Fruit fly (Drosophila melanogaster): ENCODE results near the gene Adk2.

The Adk2 gene

DNA sequence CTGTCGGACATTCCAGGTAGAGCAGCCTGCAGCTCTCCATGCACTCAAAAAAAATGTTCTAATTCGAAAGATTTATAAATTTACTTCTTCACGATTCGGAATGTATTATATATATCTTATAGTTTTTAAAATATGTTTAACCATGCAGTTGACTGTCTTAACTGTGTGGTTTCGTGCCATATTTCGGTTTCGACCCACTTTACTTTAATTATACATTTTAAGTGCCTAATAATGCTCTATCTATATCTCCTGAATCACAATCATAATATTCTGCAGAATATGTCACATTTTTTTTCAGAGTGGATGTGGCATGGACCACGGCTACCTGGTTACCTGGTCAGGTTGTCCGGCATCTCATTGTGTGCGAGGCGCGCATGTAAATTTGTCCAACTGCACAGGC is 27.2 kb upstream of the Adk2 start (continued):
- TF ChIP-seq CG7928 (GFP tag; optimal IDR thresholded peaks at IDR 0.05): no peak
- peak; percentile 52 for TF ChIP-seq CG10979 (tag; optimal IDR thresholded peaks at IDR 0.05)
- TF ChIP-seq org-1 (GFP tag; optimal IDR thresholded peaks at IDR 0.05): no peak
- peak; percentile 11 for TF ChIP-seq ac (GFP tag; optimal IDR thresholded peaks at IDR 0.05)
- peak; percentile 25 for TF ChIP-seq CG8924 (tag; optimal IDR thresholded peaks at IDR 0.05)
- no peak for TF ChIP-seq pros (GFP tag; optimal IDR thresholded peaks at IDR 0.05)
- no peak for TF ChIP-seq maf-S (GFP tag; optimal IDR thresholded peaks at IDR 0.05)
- TF ChIP-seq CHES-1-like (GFP tag; optimal IDR thresholded peaks at IDR 0.05): no peak
- no peak for TF ChIP-seq CG33213 (GFP tag; optimal IDR thresholded peaks at IDR 0.05)
- peak; percentile 70 for TF ChIP-seq CG9727 (GFP tag; optimal IDR thresholded peaks at IDR 0.05)
- TF ChIP-seq sens (GFP tag): peak; percentile 64
- no peak for TF ChIP-seq Neu2 (GFP tag; optimal IDR thresholded peaks at IDR 0.05; ENCODE audit: borderline replicate concordance)
- no peak for TF ChIP-seq Hey (tag; optimal IDR thresholded peaks at IDR 0.05)
- no peak for TF ChIP-seq br (optimal IDR thresholded peaks at IDR 0.05)
- no peak for TF ChIP-seq Atf3 (GFP tag; optimal IDR thresholded peaks at IDR 0.05)
- no peak for TF ChIP-seq CG8388 (GFP tag; optimal IDR thresholded peaks at IDR 0.05)
- no peak for TF ChIP-seq az2 (GFP tag; optimal IDR thresholded peaks at IDR 0.05)
- TF ChIP-seq CG7556 (GFP tag; optimal IDR thresholded peaks at IDR 0.05): peak; percentile 20
- TF ChIP-seq ftz-f1 (GFP tag; optimal IDR thresholded peaks at IDR 0.05): no peak

- TF ChIP-seq TFAM (GFP tag; optimal IDR thresholded peaks at IDR 0.05) (no peak), chif (GFP tag; optimal IDR thresholded peaks at IDR 0.05) (no peak), CG11723 (GFP tag; optimal IDR thresholded peaks at IDR 0.05) (no peak), CG13287 (GFP tag; IDR thresholded peaks at IDR 0.05; ENCODE audit: partially characterized antibody) (peak; percentile 89), CG5245 (GFP tag; optimal IDR thresholded peaks at IDR 0.05) (no peak), ato (GFP tag; IDR thresholded peaks at IDR 0.05; ENCODE audit: partially characterized antibody) (peak; percentile 75), CG7928 (GFP tag; optimal IDR thresholded peaks at IDR 0.05) (no peak), CG9215 (GFP tag; IDR thresholded peaks at IDR 0.05) (no peak), chn (GFP tag; optimal IDR thresholded peaks at IDR 0.05) (no peak), Deaf1 (tag; optimal IDR thresholded peaks at IDR 0.05) (no peak), nerfin-2 (GFP tag; IDR thresholded peaks at IDR 0.05; ENCODE audit: partially characterized antibody) (peak; percentile 80), Adf1 (GFP tag; IDR thresholded peaks at IDR 0.05) (no peak), CG10147 (GFP tag; optimal IDR thresholded peaks at IDR 0.05) (no peak), CG30020 (tag; optimal IDR thresholded peaks at IDR 0.05) (no peak), Kr (GFP tag; optimal IDR thresholded peaks at IDR 0.05) (no peak), bcd (GFP tag; optimal IDR thresholded peaks at IDR 0.05) (no peak), CG17568 (GFP tag; optimal IDR thresholded peaks at IDR 0.05) (no peak), Hand (GFP tag; optimal IDR thresholded peaks at IDR 0.05) (no peak), CG8089 (GFP tag; optimal IDR thresholded peaks at IDR 0.05) (no peak), tna (GFP tag; IDR thresholded peaks at IDR 0.05; ENCODE audit: partially characterized antibody) (peak; percentile 66), CG18764 (GFP tag; optimal IDR thresholded peaks at IDR 0.05) (no peak), chinmo (GFP tag; IDR thresholded peaks at IDR 0.05; ENCODE audit: partially characterized antibody) (peak; percentile 66; the same call in 1 of the 4 replicates), CG18599 (GFP tag; optimal IDR thresholded peaks at IDR 0.05) (no peak), HmgZ (tag; optimal IDR thresholded peaks at IDR 0.05) (peak; percentile 0), CG12155 (GFP tag; optimal IDR thresholded peaks at IDR 0.05) (no peak), stwl (tag; optimal IDR thresholded peaks at IDR 0.05) (peak; percentile 53), Blimp-1 (GFP tag; optimal IDR thresholded peaks at IDR 0.05) (no peak), CG10267 (tag; optimal IDR thresholded peaks at IDR 0.05) (peak; percentile 31), CG10959 (GFP tag; IDR thresholded peaks at IDR 0.05) (no peak), E2f2 (GFP tag; IDR thresholded peaks at IDR 0.05) (peak; percentile 99), ase (GFP tag; IDR thresholded peaks at IDR 0.05) (no peak), tin (GFP tag; optimal IDR thresholded peaks at IDR 0.05) (no peak), YL-1 (GFP tag; optimal IDR thresholded peaks at IDR 0.05) (peak; percentile 67)
These were observed 24.3 kb upstream of the Adk2 start, which contains the start of gene CG11279 for dm6 chr3L:13046758-13047157. Gene CG11279 (plus strand): TSS chr3L:13046977.
